Worm (Caenorhabditis elegans): ENCODE measurements around the gene ccnk-1.

DNA sequence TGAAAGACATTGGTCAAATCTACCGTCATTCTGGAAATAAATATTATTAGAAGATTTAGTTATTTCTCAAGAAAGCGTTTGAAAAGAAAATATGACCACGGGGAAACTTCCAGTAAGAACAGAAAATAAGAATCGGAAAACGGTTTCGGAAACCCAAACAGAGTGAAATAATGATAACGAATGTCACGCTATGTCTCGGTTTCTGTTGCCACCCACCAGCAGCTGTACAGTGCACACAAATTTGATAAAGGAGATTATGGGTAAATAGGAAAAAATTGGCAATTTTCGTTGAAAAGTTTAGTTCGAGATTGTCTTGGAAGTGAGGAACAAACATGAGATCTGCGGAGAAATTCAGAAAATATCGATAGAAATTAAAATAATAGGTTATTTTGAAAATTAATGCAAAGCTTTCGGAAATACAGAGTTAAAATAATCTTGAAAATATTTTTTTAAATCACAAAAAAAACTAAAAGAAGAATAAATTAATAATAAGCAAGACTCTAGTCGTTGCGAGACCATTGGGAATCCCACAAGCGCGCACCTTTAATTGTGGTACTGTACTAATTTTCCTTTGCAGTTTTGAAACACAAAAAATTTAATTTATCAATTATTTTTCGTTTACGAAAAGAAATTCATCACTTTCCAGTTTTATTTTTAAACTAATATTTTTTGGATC lies 15.2 kb upstream of the ccnk-1 start, which contains the start of gene pes-9:
- no peak for TF ChIP-seq elt-2 (tag; optimal IDR thresholded peaks at IDR 0.05)
- TF ChIP-seq elt-4 (tag; optimal IDR thresholded peaks at IDR 0.05) = no peak
- no peak for TF ChIP-seq ets-4 (tag; optimal IDR thresholded peaks at IDR 0.05)
- TF ChIP-seq C08G9.2 (tag; optimal IDR thresholded peaks at IDR 0.05) = no peak
- TF ChIP-seq ceh-48 (tag; optimal IDR thresholded peaks at IDR 0.05) = no peak
- TF ChIP-seq npax-4 (tag; optimal IDR thresholded peaks at IDR 0.05) = no peak
- no peak for TF ChIP-seq ceh-45 (GFP tag; IDR thresholded peaks at IDR 0.05)
- TF ChIP-seq tbx-2 (tag; optimal IDR thresholded peaks at IDR 0.05) = no peak
- no peak for TF ChIP-seq hlh-6 (tag; optimal IDR thresholded peaks at IDR 0.05)
- no peak for TF ChIP-seq ceh-24 (tag; optimal IDR thresholded peaks at IDR 0.05)
- no peak for TF ChIP-seq ztf-16 (tag; optimal IDR thresholded peaks at IDR 0.05)
- TF ChIP-seq fkh-10 (GFP tag; optimal IDR thresholded peaks at IDR 0.05) = no peak
- TF ChIP-seq ceh-34 (tag; optimal IDR thresholded peaks at IDR 0.05) = no peak
